Fruit fly (Drosophila melanogaster) whole organism, embryonic: ENCODE data around the gene NitFhit.
A peak's percentile ranks its signal among the peaks of the same experiment; 100 is the strongest.

Experiments
- Asciz ChIP-seq: fragments of 200-800 bp; sonication (Bioruptor generic); optimal IDR thresholded peaks from 2 replicates; lab custom pipeline; 2017; ENCODE audit warnings: missing biosample characterization, mild to moderate bottlenecking, missing genetic modification characterization, missing genetic modification reagents
- Awh ChIP-seq: fragments of 200-800 bp; sonication (Bioruptor generic); IDR thresholded peaks from 2 replicates; pipeline ENCODE4, ENCODE4 v1.3.6; 2022; ENCODE audit warnings: missing biosample characterization, missing genetic modification characterization
- CG10267 ChIP-seq: fragments of 200-800 bp; sonication (Bioruptor generic); optimal IDR thresholded peaks from 2 replicates; lab custom pipeline; 2018; ENCODE audit warnings: missing biosample characterization, mild to moderate bottlenecking, missing genetic modification characterization, moderate library complexity
- CG10462 ChIP-seq: fragments of 200-800 bp; sonication (Bioruptor generic); optimal IDR thresholded peaks from 2 replicates; lab custom pipeline; 2016; ENCODE audit warnings: missing biosample characterization, missing genetic modification characterization
- CG12071 ChIP-seq: fragments of 200-800 bp; sonication (Bioruptor generic); optimal IDR thresholded peaks from 3 replicates; lab custom pipeline; 2018; ENCODE audit warnings: missing biosample characterization, mild to moderate bottlenecking, missing genetic modification characterization
- CG12104 ChIP-seq: fragments of 200-800 bp; sonication (Bioruptor generic); optimal IDR thresholded peaks from 3 replicates; lab custom pipeline; 2016; ENCODE audit warnings: missing biosample characterization, missing genetic modification characterization
- CG12744 ChIP-seq: fragments of 200-800 bp; sonication (Bioruptor generic); optimal IDR thresholded peaks from 2 replicates; lab custom pipeline; 2016; ENCODE audit warnings: missing biosample characterization, missing genetic modification characterization
- CG13296 ChIP-seq: fragments of 200-800 bp; sonication (Bioruptor generic); optimal IDR thresholded peaks from 3 replicates; lab custom pipeline; 2018; ENCODE audit warnings: missing biosample characterization, mild to moderate bottlenecking, missing genetic modification characterization
- CG13624 ChIP-seq: fragments of 200-800 bp; sonication (Bioruptor generic); optimal IDR thresholded peaks from 2 replicates; lab custom pipeline; 2016; ENCODE audit warnings: missing biosample characterization, missing genetic modification characterization
- CG15696 ChIP-seq: fragments of 200-800 bp; sonication (Bioruptor generic); optimal IDR thresholded peaks from 2 replicates; lab custom pipeline; 2019; ENCODE audit warnings: missing biosample characterization, mild to moderate bottlenecking, missing genetic modification characterization, moderate library complexity
- CG1603 ChIP-seq: fragments of 200-800 bp; sonication (Bioruptor generic); optimal IDR thresholded peaks from 2 replicates; lab custom pipeline; 2019; ENCODE audit warnings: missing biosample characterization, mild to moderate bottlenecking, missing genetic modification characterization, moderate library complexity
- CG16815 ChIP-seq: fragments of 200-800 bp; sonication (Bioruptor generic); optimal IDR thresholded peaks from 3 replicates; lab custom pipeline; 2017; ENCODE audit warnings: missing biosample characterization, mild to moderate bottlenecking, missing genetic modification characterization
- CG17612 ChIP-seq: fragments of 200-800 bp; sonication (Bioruptor generic); IDR thresholded peaks from 2 replicates; pipeline ENCODE4 v1.3.6; 2022; ENCODE audit warnings: missing biosample characterization, missing genetic modification characterization
- CG2199 ChIP-seq: fragments of 200-800 bp; sonication (Bioruptor generic); IDR thresholded peaks from 3 replicates; pipeline ENCODE4 v1.3.6; 2022; ENCODE audit warnings: missing biosample characterization, missing genetic modification characterization
- CG30020 ChIP-seq: fragments of 200-800 bp; optimal IDR thresholded peaks from 2 replicates; lab custom pipeline; 2019; ENCODE audit warnings: missing biosample characterization, mild to moderate bottlenecking, missing genetic modification characterization, moderate library complexity
- CG30431 ChIP-seq: fragments of 200-800 bp; sonication (Bioruptor generic); optimal IDR thresholded peaks from 2 replicates; lab custom pipeline; 2017; ENCODE audit warnings: missing biosample characterization, missing genetic modification characterization
- CG3163 ChIP-seq: fragments of 200-800 bp; sonication (Bioruptor generic); optimal IDR thresholded peaks from 3 replicates; lab custom pipeline; 2016; ENCODE audit warnings: missing biosample characterization, missing genetic modification characterization
- CG32532 ChIP-seq: fragments of 200-800 bp; sonication (Bioruptor generic); IDR thresholded peaks from 2 replicates; pipeline ENCODE4 v1.3.6; 2022; ENCODE audit warnings: missing biosample characterization, missing genetic modification characterization
- CG3995 ChIP-seq: fragments of 200-800 bp; sonication (Bioruptor generic); optimal IDR thresholded peaks from 3 replicates; lab custom pipeline; 2016; ENCODE audit warnings: missing biosample characterization, missing genetic modification characterization
- CG7271 ChIP-seq: fragments of 200-800 bp; sonication (Bioruptor generic); optimal IDR thresholded peaks from 2 replicates; lab custom pipeline; 2018; ENCODE audit warnings: missing biosample characterization, mild to moderate bottlenecking, missing genetic modification characterization, moderate library complexity
- Dfd ChIP-seq, 2 experiments: fragments of >200 bp; optimal IDR thresholded peaks; 2 replicates each; lab custom pipeline; 2017; ENCODE audit warnings: missing biosample characterization in 2 of 2, missing genetic modification characterization in 2 of 2
- Hr39 ChIP-seq: fragments of >200 bp; optimal IDR thresholded peaks from 2 replicates; lab custom pipeline; 2017
- Hr78 ChIP-seq, 2 experiments: fragments of 200-800 bp in 1 of 2; fragments of >200 bp in 1 of 2; sonication (Bioruptor generic) in 1 of 2; optimal IDR thresholded peaks; 2 replicates each; lab custom pipeline; 2017 to 2019; ENCODE audit warnings: missing biosample characterization in 2 of 2, missing genetic modification characterization in 2 of 2, mild to moderate bottlenecking in 1 of 2, moderate library complexity in 1 of 2
- Mes4 ChIP-seq: fragments of 200-800 bp; sonication (Bioruptor generic); optimal IDR thresholded peaks from 2 replicates; lab custom pipeline; 2016; ENCODE audit warnings: missing biosample characterization, missing genetic modification characterization
- NC2β ChIP-seq: fragments of 200-800 bp; sonication (Bioruptor generic); optimal IDR thresholded peaks from 2 replicates; lab custom pipeline; 2016; ENCODE audit warnings: missing biosample characterization, missing genetic modification characterization
- NfI ChIP-seq: fragments of 200-800 bp; sonication (Bioruptor generic); optimal IDR thresholded peaks from 3 replicates; lab custom pipeline; 2018; ENCODE audit warnings: missing biosample characterization, mild to moderate bottlenecking, missing genetic modification characterization, moderate library complexity
- Pdp1 ChIP-seq, 2 experiments: fragments of 200-800 bp; sonication (Bioruptor generic); optimal IDR thresholded peaks; 3 replicates each; lab custom pipeline; 2016; ENCODE audit warnings: missing biosample characterization in 2 of 2, missing genetic modification characterization in 2 of 2, mild to moderate bottlenecking in 1 of 2, moderate library complexity in 1 of 2
- Poxn ChIP-seq: fragments of 200-800 bp; sonication (Bioruptor generic); IDR thresholded peaks from 2 replicates; pipeline ENCODE4 v1.3.6; 2022; ENCODE audit warnings: missing biosample characterization, missing genetic modification characterization
- Sry-δ ChIP-seq: fragments of 200-800 bp; sonication (Bioruptor generic); optimal IDR thresholded peaks from 2 replicates; lab custom pipeline; 2016; ENCODE audit warnings: missing biosample characterization, missing genetic modification characterization
- Xrp1 ChIP-seq: fragments of 200-800 bp; sonication (Bioruptor generic); IDR thresholded peaks from 2 replicates; pipeline ENCODE4 v1.3.6; 2022; ENCODE audit warnings: missing biosample characterization, missing genetic modification characterization
- ap ChIP-seq: fragments of 200-800 bp; sonication (Bioruptor generic); IDR thresholded peaks from 2 replicates; pipeline ENCODE4 v1.3.6; 2022; ENCODE audit warnings: missing biosample characterization, missing genetic modification characterization
- bowl ChIP-seq: fragments of 200-800 bp; sonication (Bioruptor generic); IDR thresholded peaks from 2 replicates; pipeline ENCODE4 v1.3.6; 2022; ENCODE audit warnings: missing biosample characterization, missing genetic modification characterization
- chif ChIP-seq, 2 experiments: fragments of 200-800 bp; sonication (Bioruptor generic); optimal IDR thresholded peaks; 3 replicates each; lab custom pipeline; 2016; ENCODE audit warnings: missing biosample characterization in 2 of 2, missing genetic modification characterization in 2 of 2
- da ChIP-seq: fragments of 200-800 bp; sonication (Bioruptor generic); optimal IDR thresholded peaks from 2 replicates; lab custom pipeline; 2016; ENCODE audit warnings: missing biosample characterization, missing genetic modification characterization
- dysf ChIP-seq: fragments of 200-800 bp; sonication (Bioruptor generic); IDR thresholded peaks from 3 replicates; pipeline ENCODE4 v1.3.6; 2022; ENCODE audit warnings: missing biosample characterization, missing genetic modification characterization
- emc ChIP-seq: fragments of 200-800 bp; sonication (Bioruptor generic); optimal IDR thresholded peaks from 2 replicates; lab custom pipeline; 2016; ENCODE audit warnings: missing biosample characterization, missing genetic modification characterization
- gem ChIP-seq: fragments of 200-800 bp; sonication (Bioruptor generic); optimal IDR thresholded peaks from 2 replicates; lab custom pipeline; 2019; ENCODE audit warnings: missing biosample characterization, mild to moderate bottlenecking, missing genetic modification characterization, moderate library complexity
- gsb-n ChIP-seq: fragments of 200-800 bp; sonication (Bioruptor generic); optimal IDR thresholded peaks from 3 replicates; lab custom pipeline; 2018; ENCODE audit warnings: missing biosample characterization, mild to moderate bottlenecking, missing genetic modification characterization
- lilli ChIP-seq: fragments of 200-800 bp; sonication (Bioruptor generic); optimal IDR thresholded peaks from 3 replicates; lab custom pipeline; 2016; ENCODE audit warnings: missing biosample characterization, missing genetic modification characterization
- luna ChIP-seq: fragments of 200-800 bp; sonication (Bioruptor generic); optimal IDR thresholded peaks from 2 replicates; lab custom pipeline; 2016; ENCODE audit warnings: missing biosample characterization, missing genetic modification characterization
- nerfin-2 ChIP-seq: fragments of 200-800 bp; sonication (Bioruptor generic); IDR thresholded peaks from 2 replicates; pipeline ENCODE4 v1.3.6; 2022; ENCODE audit warnings: missing biosample characterization, missing genetic modification characterization; ENCODE audit not compliant: partially characterized antibody
- org-1 ChIP-seq: fragments of 200-800 bp; sonication (Bioruptor generic); optimal IDR thresholded peaks from 2 replicates; lab custom pipeline; 2017; ENCODE audit warnings: missing biosample characterization, missing genetic modification characterization
- prd ChIP-seq, 3 experiments: fragments of >200 bp in 2 of 3; fragments of 200-800 bp in 1 of 3; sonication (Bioruptor generic) in 1 of 3; optimal IDR thresholded peaks in 2 of 3; IDR thresholded peaks in 1 of 3; 2 replicates in 2 of 3; 3 replicates in 1 of 3; pipeline versions ENCODE4 v1.3.6 to Lab custom; 2017 to 2022; ENCODE audit warnings: missing biosample characterization in 1 of 3, missing genetic modification characterization in 1 of 3
- shn ChIP-seq: fragments of 200-800 bp; sonication (Bioruptor generic); optimal IDR thresholded peaks from 3 replicates; lab custom pipeline; 2016; ENCODE audit warnings: missing biosample characterization, missing genetic modification characterization
- slbo ChIP-seq: fragments of 200-800 bp; sonication (Bioruptor generic); IDR thresholded peaks from 2 replicates; pipeline ENCODE4 v1.3.6; 2022; ENCODE audit warnings: missing biosample characterization, missing genetic modification characterization
- so ChIP-seq: fragments of 200-800 bp; sonication (Bioruptor generic); IDR thresholded peaks from 3 replicates; pipeline ENCODE4 v1.3.6; 2022; ENCODE audit warnings: missing biosample characterization, missing genetic modification characterization
- tna ChIP-seq: fragments of 200-800 bp; sonication (Bioruptor generic); IDR thresholded peaks from 2 replicates; pipeline ENCODE4 v1.3.6; 2022; ENCODE audit warnings: missing biosample characterization, missing genetic modification characterization; ENCODE audit not compliant: partially characterized antibody
- trh ChIP-seq: fragments of 200-800 bp; sonication (Bioruptor generic); optimal IDR thresholded peaks from 2 replicates; lab custom pipeline; 2016; ENCODE audit warnings: missing biosample characterization, missing genetic modification characterization
- ttk ChIP-seq: fragments of 200-800 bp; sonication (Bioruptor generic); IDR thresholded peaks from 2 replicates; pipeline ENCODE4 v2.1.2; 2022; ENCODE audit warnings: missing biosample characterization, missing genetic modification characterization
- wdn ChIP-seq: fragments of 200-800 bp; sonication (Bioruptor generic); IDR thresholded peaks from 2 replicates; pipeline ENCODE4 v1.3.6; 2022; ENCODE audit warnings: missing biosample characterization, missing genetic modification characterization
- wek ChIP-seq: fragments of 200-800 bp; sonication (Bioruptor generic); optimal IDR thresholded peaks from 3 replicates; lab custom pipeline; 2018; ENCODE audit warnings: missing biosample characterization, mild to moderate bottlenecking, missing genetic modification characterization, moderate library complexity

Gene NitFhit

DNA sequence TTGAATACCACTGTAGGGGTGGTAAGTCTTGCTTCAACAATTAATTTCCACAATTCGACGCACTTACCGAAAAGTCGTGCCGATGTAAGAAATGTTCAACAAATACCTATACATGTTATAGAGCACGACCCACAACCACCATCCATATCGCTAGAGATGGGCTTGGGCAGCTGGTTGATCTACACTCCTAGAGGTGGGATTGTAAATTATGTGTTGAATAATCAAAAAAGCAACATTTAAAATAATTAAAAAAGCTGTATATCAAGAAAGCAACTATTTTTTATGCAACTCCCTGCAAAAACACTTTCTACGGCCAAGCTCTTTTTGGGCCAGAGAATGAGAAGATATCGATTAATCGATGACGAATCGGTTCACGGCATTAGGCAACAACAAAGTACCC lies 19.3 kb upstream of the NitFhit start, which contains the start of the genes CG34140, Mkp and Mtch (continued):
- TF ChIP-seq Poxn (GFP tag; lab: Robert Waterston, UW) (no peak), CG16815 (GFP tag; lab: Kevin White, UChicago) (peak; percentile 72), Sry-δ (peak; percentile 99), luna (GFP tag; lab: Kevin White, UChicago) (peak; percentile 55), Hr39 (lab: Kevin White, UChicago) (no peak), NfI (peak; percentile 81), CG30020 (tag; lab: Kevin White, UChicago) (peak; percentile 80), CG12104 (GFP tag; lab: Kevin White, UChicago) (peak; percentile 83), prd (optimal IDR thresholded peaks at IDR 0.05; lab: Kevin White, UChicago) (no peak), prd (GFP tag; IDR thresholded peaks at IDR 0.05; lab: Robert Waterston, UW) (peak; percentile 92), CG10267 (tag; lab: Kevin White, UChicago) (peak; percentile 87), trh (peak; percentile 74), dysf (peak; percentile 76), CG12744 (GFP tag; lab: Kevin White, UChicago) (peak; percentile 82), CG17612 (GFP tag; lab: Robert Waterston, UW) (no peak), Pdp1 (GFP tag; optimal IDR thresholded peaks at IDR 0.05; lab: Kevin White, UChicago) (peak; percentile 90 to 99), CG2199 (GFP tag; lab: Robert Waterston, UW) (no peak), tna (peak; percentile 90), nerfin-2 (GFP tag; lab: Robert Waterston, UW) (peak; percentile 81), NC2β (GFP tag; lab: Kevin White, UChicago) (peak; percentile 82), chif (GFP tag; optimal IDR thresholded peaks at IDR 0.05; lab: Kevin White, UChicago) (peak; percentile 75 to 87), Mes4 (GFP tag; lab: Kevin White, UChicago) (peak; percentile 81), da (peak; percentile 44), slbo (GFP tag; lab: Robert Waterston, UW) (peak; percentile 88), shn (GFP tag; lab: Kevin White, UChicago) (peak; percentile 80), emc (GFP tag; lab: Kevin White, UChicago) (peak; percentile 68), gem (tag; lab: Kevin White, UChicago) (peak; percentile 91), Dfd (GFP tag; optimal IDR thresholded peaks at IDR 0.05; lab: Kevin White, UChicago) (no peak), CG30431 (GFP tag; lab: Kevin White, UChicago) (peak; percentile 44), gsb-n (tag; lab: Kevin White, UChicago) (no peak), CG13296 (GFP tag; lab: Kevin White, UChicago) (no peak), ttk (GFP tag; lab: Robert Waterston, UW) (peak; percentile 73), Awh (GFP tag; lab: Robert Waterston, UW) (peak; percentile 72), CG3995 (GFP tag; lab: Kevin White, UChicago) (peak; percentile 74), org-1 (GFP tag; lab: Kevin White, UChicago) (no peak), CG12071 (GFP tag; lab: Kevin White, UChicago) (no peak), wdn (GFP tag; lab: Robert Waterston, UW) (peak; percentile 67; the same call in 1 of the 2 replicates), CG1603 (tag; lab: Kevin White, UChicago) (no peak), CG13624 (no peak), CG10462 (GFP tag; lab: Kevin White, UChicago) (peak; percentile 86), bowl (GFP tag; lab: Robert Waterston, UW) (peak; percentile 47; the same call in 1 of the 2 replicates), CG7271 (tag; lab: Kevin White, UChicago) (peak; percentile 70), so (peak; percentile 63; the same call in 1 of the 3 replicates), Hr78 (GFP tag; optimal IDR thresholded peaks at IDR 0.05; lab: Kevin White, UChicago) (no peak), Xrp1 (peak; percentile 90), CG3163 (GFP tag; lab: Kevin White, UChicago) (peak; percentile 42), CG15696 (peak; percentile 82), CG32532 (GFP tag; lab: Robert Waterston, UW) (peak; percentile 91), lilli (GFP tag; lab: Kevin White, UChicago) (peak; percentile 96), Asciz (GFP tag; lab: Kevin White, UChicago) (no peak), wek (GFP tag; lab: Kevin White, UChicago) (peak; percentile 48), ap (GFP tag; lab: Robert Waterston, UW) (peak; percentile 64; the same call in 1 of the 2 replicates)
